Fruit fly (Drosophila melanogaster) whole organism, embryonic: Measurements from ENCODE around the gene Pvr.

Experiments
- Ada2b ChIP-seq: fragments of 200-800 bp; sonication (Bioruptor generic); IDR thresholded peaks from 2 replicates; pipeline ENCODE4 v1.3.6; 2022; ENCODE audit warnings: missing biosample characterization, missing genetic modification characterization
- Bdp1 ChIP-seq: fragments of 200-800 bp; sonication (Bioruptor generic); optimal IDR thresholded peaks from 3 replicates; lab custom pipeline; 2016; ENCODE audit warnings: missing biosample characterization, missing genetic modification characterization
- CG11696 ChIP-seq: fragments of 200-800 bp; sonication (Bioruptor generic); IDR thresholded peaks from 2 replicates; pipeline ENCODE4 v1.3.6; 2022; ENCODE audit warnings: missing biosample characterization, missing genetic modification characterization
- CG11723 ChIP-seq: fragments of 200-800 bp; sonication (Bioruptor generic); optimal IDR thresholded peaks from 2 replicates; lab custom pipeline; 2017; ENCODE audit warnings: missing biosample characterization, mild to moderate bottlenecking, missing genetic modification characterization
- CG13424 ChIP-seq: fragments of 200-800 bp; sonication (Bioruptor generic); optimal IDR thresholded peaks from 2 replicates; lab custom pipeline; 2019; ENCODE audit warnings: missing biosample characterization, mild to moderate bottlenecking, missing genetic modification characterization, moderate library complexity
- CG14050 ChIP-seq: fragments of 200-800 bp; sonication (Bioruptor generic); IDR thresholded peaks from 3 replicates; pipeline ENCODE4 v1.3.6; 2022; ENCODE audit warnings: missing biosample characterization, missing genetic modification characterization
- CG17802 ChIP-seq: fragments of 200-800 bp; sonication (Bioruptor generic); optimal IDR thresholded peaks from 2 replicates; lab custom pipeline; 2018; ENCODE audit warnings: missing biosample characterization, mild to moderate bottlenecking, missing genetic modification characterization, moderate library complexity
- CG2120 ChIP-seq: fragments of 200-800 bp; sonication (Bioruptor generic); optimal IDR thresholded peaks from 3 replicates; lab custom pipeline; 2016; ENCODE audit warnings: missing biosample characterization, missing genetic modification characterization
- CG2875 ChIP-seq: fragments of 200-800 bp; sonication (Bioruptor generic); optimal IDR thresholded peaks from 2 replicates; lab custom pipeline; 2017; ENCODE audit warnings: missing biosample characterization, mild to moderate bottlenecking, missing genetic modification characterization, missing genetic modification reagents
- CG2889 ChIP-seq: fragments of 200-800 bp; sonication (Bioruptor generic); IDR thresholded peaks from 3 replicates; pipeline ENCODE4 v1.3.6; 2022; ENCODE audit warnings: missing biosample characterization, missing genetic modification characterization
- CG33557 ChIP-seq: fragments of 200-800 bp; sonication (Bioruptor generic); optimal IDR thresholded peaks from 2 replicates; lab custom pipeline; 2019; ENCODE audit warnings: missing biosample characterization, mild to moderate bottlenecking, missing genetic modification characterization, moderate library complexity
- CG7928 ChIP-seq: fragments of 200-800 bp; sonication (Bioruptor generic); optimal IDR thresholded peaks from 2 replicates; lab custom pipeline; 2017; ENCODE audit warnings: missing biosample characterization, mild to moderate bottlenecking, missing genetic modification characterization
- CG9876 ChIP-seq: fragments of 200-800 bp; sonication (Bioruptor generic); optimal IDR thresholded peaks from 2 replicates; lab custom pipeline; 2016; ENCODE audit warnings: missing biosample characterization, missing genetic modification characterization
- D ChIP-seq, 2 experiments: fragments of 200-800 bp in 1 of 2; fragments of >200 bp in 1 of 2; sonication (Bioruptor generic) in 1 of 2; optimal IDR thresholded peaks; 2 replicates in 1 of 2; 3 replicates in 1 of 2; lab custom pipeline; 2017; ENCODE audit warnings: mild to moderate bottlenecking in 1 of 2, missing biosample characterization in 1 of 2, missing genetic modification characterization in 1 of 2, missing genetic modification reagents in 1 of 2
- Dbx ChIP-seq: fragments of 200-800 bp; sonication (Bioruptor generic); IDR thresholded peaks from 3 replicates; pipeline ENCODE4 v1.3.6; 2022; ENCODE audit warnings: missing biosample characterization, missing genetic modification characterization
- Dp ChIP-seq: fragments of 200-800 bp; sonication (Bioruptor generic); optimal IDR thresholded peaks from 2 replicates; lab custom pipeline; 2018; ENCODE audit warnings: missing biosample characterization, mild to moderate bottlenecking, missing genetic modification characterization, moderate library complexity
- Gsc ChIP-seq: fragments of 200-800 bp; sonication (Bioruptor generic); IDR thresholded peaks from 2 replicates; pipeline ENCODE4 v1.3.6; 2022; ENCODE audit warnings: missing biosample characterization, missing genetic modification characterization
- H15 ChIP-seq: fragments of 200-800 bp; sonication (Bioruptor generic); IDR thresholded peaks from 3 replicates; pipeline ENCODE4 v1.3.6; 2022; ENCODE audit warnings: missing biosample characterization, missing genetic modification characterization
- H2.0 ChIP-seq: fragments of 200-800 bp; sonication (Bioruptor generic); IDR thresholded peaks from 2 replicates; pipeline ENCODE4 v1.3.6; 2022; ENCODE audit warnings: missing biosample characterization, missing genetic modification characterization
- MTF-1 ChIP-seq: fragments of 200-800 bp; sonication (Bioruptor generic); optimal IDR thresholded peaks from 2 replicates; lab custom pipeline; 2018; ENCODE audit warnings: missing biosample characterization, mild to moderate bottlenecking, missing genetic modification characterization, borderline replicate concordance
- Mad ChIP-seq: fragments of 200-800 bp; sonication (Bioruptor generic); optimal IDR thresholded peaks from 2 replicates; lab custom pipeline; 2016; ENCODE audit warnings: missing biosample characterization, missing genetic modification characterization
- Med ChIP-seq: fragments of 200-800 bp; sonication (Bioruptor generic); peaks from one replicate; lab custom pipeline; 2016; ENCODE audit warnings: missing biosample characterization, missing genetic modification characterization, mild to moderate bottlenecking, inconsistent platforms, moderate library complexity
- Mrtf ChIP-seq: fragments of 200-800 bp; sonication (Bioruptor generic); IDR thresholded peaks from 3 replicates; pipeline ENCODE4 v1.3.6; 2022; ENCODE audit warnings: missing biosample characterization, missing genetic modification characterization
- Neu2 ChIP-seq: fragments of 200-800 bp; sonication (Bioruptor generic); optimal IDR thresholded peaks from 3 replicates; lab custom pipeline; 2016; ENCODE audit warnings: missing biosample characterization, missing genetic modification characterization, borderline replicate concordance
- Ravus ChIP-seq: fragments of 200-800 bp; sonication (Bioruptor generic); IDR thresholded peaks from 2 replicates; pipeline ENCODE4 v1.3.6; 2022; ENCODE audit warnings: missing biosample characterization, missing genetic modification characterization
- Scr ChIP-seq: fragments of 200-800 bp; sonication (Bioruptor generic); IDR thresholded peaks from 2 replicates; pipeline ENCODE4 v1.3.6; 2022; ENCODE audit warnings: missing biosample characterization, missing genetic modification characterization; ENCODE audit not compliant: partially characterized antibody
- Sin3A ChIP-seq: fragments of >200 bp; optimal IDR thresholded peaks from 2 replicates; lab custom pipeline; 2018
- Sox100B ChIP-seq: fragments of 200-800 bp; sonication (Bioruptor generic); optimal IDR thresholded peaks from 3 replicates; lab custom pipeline; 2018; ENCODE audit warnings: missing biosample characterization, mild to moderate bottlenecking, missing genetic modification characterization
- Sry-δ ChIP-seq: fragments of 200-800 bp; sonication (Bioruptor generic); optimal IDR thresholded peaks from 2 replicates; lab custom pipeline; 2016; ENCODE audit warnings: missing biosample characterization, missing genetic modification characterization
- ato ChIP-seq: fragments of 200-800 bp; sonication (Bioruptor generic); IDR thresholded peaks from 2 replicates; pipeline ENCODE4 v1.3.6; 2022; ENCODE audit warnings: missing biosample characterization, missing genetic modification characterization; ENCODE audit not compliant: partially characterized antibody
- az2 ChIP-seq: fragments of 200-800 bp; sonication (Bioruptor generic); optimal IDR thresholded peaks from 3 replicates; lab custom pipeline; 2016; ENCODE audit warnings: missing biosample characterization, missing genetic modification characterization
- bowl ChIP-seq: fragments of 200-800 bp; sonication (Bioruptor generic); IDR thresholded peaks from 2 replicates; pipeline ENCODE4 v1.3.6; 2022; ENCODE audit warnings: missing biosample characterization, missing genetic modification characterization
- cg ChIP-seq: fragments of 200-800 bp; sonication (Bioruptor generic); optimal IDR thresholded peaks from 3 replicates; lab custom pipeline; 2019; ENCODE audit warnings: missing biosample characterization, mild to moderate bottlenecking, missing genetic modification characterization, moderate library complexity
- cwo ChIP-seq: fragments of 200-800 bp; sonication (Bioruptor generic); optimal IDR thresholded peaks from 3 replicates; lab custom pipeline; 2017; ENCODE audit warnings: missing biosample characterization, missing genetic modification characterization, mild to moderate bottlenecking, moderate library complexity, missing genetic modification reagents
- dan ChIP-seq: fragments of 200-800 bp; sonication (Bioruptor generic); IDR thresholded peaks from 2 replicates; pipeline ENCODE4 v1.3.6; 2022; ENCODE audit warnings: missing biosample characterization, missing genetic modification characterization
- esg ChIP-seq: fragments of 200-800 bp; sonication (Bioruptor generic); conservative IDR thresholded peaks from 2 replicates; pipeline ENCODE4 v1.3.6; 2022; ENCODE audit warnings: missing biosample characterization, missing genetic modification characterization
- ewg ChIP-seq: fragments of 200-800 bp; sonication (Bioruptor generic); optimal IDR thresholded peaks from 3 replicates; lab custom pipeline; 2017; ENCODE audit warnings: mild to moderate bottlenecking, missing biosample characterization, missing genetic modification reagents, missing genetic modification characterization
- grn ChIP-seq: fragments of 200-800 bp; sonication (Bioruptor generic); optimal IDR thresholded peaks from 3 replicates; lab custom pipeline; 2017; ENCODE audit warnings: missing biosample characterization, missing genetic modification characterization
- ken ChIP-seq: fragments of 200-800 bp; sonication (Bioruptor generic); IDR thresholded peaks from 3 replicates; pipeline ENCODE4 v1.3.6; 2022; ENCODE audit warnings: missing biosample characterization, missing genetic modification characterization
- klu ChIP-seq: fragments of 200-800 bp; sonication (Bioruptor generic); IDR thresholded peaks from 2 replicates; pipeline ENCODE4 v1.3.6; 2022; ENCODE audit warnings: missing biosample characterization, missing genetic modification characterization
- nerfin-2 ChIP-seq: fragments of 200-800 bp; sonication (Bioruptor generic); IDR thresholded peaks from 2 replicates; pipeline ENCODE4 v1.3.6; 2022; ENCODE audit warnings: missing biosample characterization, missing genetic modification characterization; ENCODE audit not compliant: partially characterized antibody
- pb ChIP-seq: fragments of 200-800 bp; sonication (Bioruptor generic); optimal IDR thresholded peaks from 3 replicates; lab custom pipeline; 2016; ENCODE audit warnings: missing biosample characterization, missing genetic modification characterization
- pfk ChIP-seq: fragments of 200-800 bp; sonication (Bioruptor generic); optimal IDR thresholded peaks from 2 replicates; lab custom pipeline; 2018; ENCODE audit warnings: missing biosample characterization, mild to moderate bottlenecking, missing genetic modification characterization, moderate library complexity
- pnt ChIP-seq: fragments of 200-800 bp; sonication (Bioruptor generic); optimal IDR thresholded peaks from 3 replicates; lab custom pipeline; 2016; ENCODE audit warnings: missing biosample characterization, missing genetic modification characterization
- pum ChIP-seq: fragments of 200-800 bp; sonication (Bioruptor generic); optimal IDR thresholded peaks from 2 replicates; lab custom pipeline; 2016; ENCODE audit warnings: missing biosample characterization, missing genetic modification characterization
- sqz ChIP-seq: fragments of 200-800 bp; sonication (Bioruptor generic); optimal IDR thresholded peaks from 3 replicates; lab custom pipeline; 2018; ENCODE audit warnings: missing biosample characterization, mild to moderate bottlenecking, missing genetic modification characterization
- tio ChIP-seq: fragments of 200-800 bp; sonication (Bioruptor generic); optimal IDR thresholded peaks from 2 replicates; lab custom pipeline; 2017; ENCODE audit warnings: missing biosample characterization, missing genetic modification characterization, inconsistent platforms
- vfl ChIP-seq: fragments of 200-800 bp; sonication (Bioruptor generic); optimal IDR thresholded peaks from 2 replicates; lab custom pipeline; 2016; ENCODE audit warnings: missing biosample characterization, missing genetic modification characterization
- vvl ChIP-seq: fragments of 200-800 bp; sonication (Bioruptor generic); IDR thresholded peaks from 2 replicates; pipeline ENCODE4 v1.3.6; 2022; ENCODE audit warnings: missing biosample characterization, missing genetic modification characterization
- z ChIP-seq: fragments of 200-800 bp; sonication (Bioruptor generic); IDR thresholded peaks from 3 replicates; pipeline ENCODE4 v1.3.6; 2022; ENCODE audit warnings: missing biosample characterization, missing genetic modification characterization
- zen2 ChIP-seq: fragments of 200-800 bp; sonication (Bioruptor generic); IDR thresholded peaks from 3 replicates; pipeline ENCODE4 v1.3.6; 2022; ENCODE audit warnings: missing biosample characterization, missing genetic modification characterization; ENCODE audit not compliant: partially characterized antibody
- zf30C ChIP-seq: fragments of 200-800 bp; sonication (Bioruptor generic); optimal IDR thresholded peaks from 3 replicates; lab custom pipeline; 2018; ENCODE audit warnings: missing biosample characterization, mild to moderate bottlenecking, missing genetic modification characterization

Gene Pvr

dm6 chr2L:8213987-8214386 lies 25.7 kb downstream of the Pvr start, which contains the start of gene CG8353 (continued):
- no peak for TF ChIP-seq CG14050 (GFP tag; lab: Robert Waterston, UW)
- TF ChIP-seq tio (GFP tag; lab: Kevin White, UChicago): no peak
- no peak for TF ChIP-seq vfl
- no peak for TF ChIP-seq Dp (GFP tag; lab: Kevin White, UChicago)
- no peak for TF ChIP-seq pum (GFP tag; lab: Kevin White, UChicago)
- TF ChIP-seq CG17802 (tag; lab: Kevin White, UChicago): no peak
- no peak for TF ChIP-seq z
- peak; percentile 1 for TF ChIP-seq Sry-δ (GFP tag; lab: Kevin White, UChicago)
- no peak for TF ChIP-seq Sox100B (GFP tag; lab: Kevin White, UChicago)
- no peak for TF ChIP-seq H2.0 (GFP tag; lab: Robert Waterston, UW)
- peak; percentile 12 for TF ChIP-seq CG2120 (GFP tag; lab: Kevin White, UChicago)
- no peak for TF ChIP-seq CG9876 (GFP tag; lab: Kevin White, UChicago)
- TF ChIP-seq CG11723 (GFP tag; lab: Kevin White, UChicago): no peak
- no peak for TF ChIP-seq bowl (GFP tag; lab: Robert Waterston, UW)
- no peak for TF ChIP-seq ken
- TF ChIP-seq Gsc (GFP tag; lab: Robert Waterston, UW): no peak
- no peak for TF ChIP-seq pnt (GFP tag; lab: Kevin White, UChicago)
- TF ChIP-seq CG2889 (GFP tag; lab: Robert Waterston, UW): no peak
- TF ChIP-seq CG11696 (GFP tag; lab: Robert Waterston, UW): no peak
- TF ChIP-seq H15: no peak
- TF ChIP-seq Mrtf (GFP tag; lab: Robert Waterston, UW): no peak
- no peak for TF ChIP-seq pb (GFP tag; lab: Kevin White, UChicago)
- TF ChIP-seq vvl (GFP tag; lab: Robert Waterston, UW): no peak
- TF ChIP-seq Dbx: no peak
- TF ChIP-seq esg (GFP tag; lab: Robert Waterston, UW): no peak
- TF ChIP-seq cg (GFP tag; lab: Kevin White, UChicago): no peak
- TF ChIP-seq dan (GFP tag; lab: Robert Waterston, UW): no peak
- no peak for TF ChIP-seq nerfin-2 (GFP tag; lab: Robert Waterston, UW)
- no peak for TF ChIP-seq Scr (GFP tag; lab: Robert Waterston, UW)
- TF ChIP-seq ato (GFP tag; lab: Robert Waterston, UW): no peak
- TF ChIP-seq klu (GFP tag; lab: Robert Waterston, UW): no peak
- no peak for TF ChIP-seq Mad
- TF ChIP-seq zen2: no peak
- no peak for TF ChIP-seq MTF-1 (GFP tag; lab: Kevin White, UChicago)
- TF ChIP-seq CG7928 (GFP tag; lab: Kevin White, UChicago): no peak
- peak; percentile 50 for TF ChIP-seq Med (GFP tag; lab: Kevin White, UChicago)
- TF ChIP-seq Ravus (GFP tag; lab: Robert Waterston, UW): no peak
- TF ChIP-seq pfk (GFP tag; lab: Kevin White, UChicago): no peak
- no peak for TF ChIP-seq Sin3A
- TF ChIP-seq CG2875 (GFP tag; lab: Kevin White, UChicago): no peak
- no peak for TF ChIP-seq Bdp1 (GFP tag; lab: Kevin White, UChicago)
- TF ChIP-seq cwo (GFP tag; lab: Kevin White, UChicago): no peak
- no peak for TF ChIP-seq zf30C (GFP tag; lab: Kevin White, UChicago)
- TF ChIP-seq grn (GFP tag; lab: Kevin White, UChicago): peak; percentile 97
- TF ChIP-seq CG13424 (tag; lab: Kevin White, UChicago): no peak
- no peak for TF ChIP-seq ewg
- TF ChIP-seq Neu2 (GFP tag; lab: Kevin White, UChicago): no peak
- no peak for TF ChIP-seq sqz
- no peak for TF ChIP-seq D (optimal IDR thresholded peaks at IDR 0.05; lab: Kevin White, UChicago)
- TF ChIP-seq D (GFP tag; optimal IDR thresholded peaks at IDR 0.05; lab: Kevin White, UChicago): no peak
- TF ChIP-seq CG33557 (GFP tag; lab: Kevin White, UChicago): no peak
- no peak for TF ChIP-seq Ada2b
- TF ChIP-seq az2 (GFP tag; lab: Kevin White, UChicago): no peak
